Fruit fly (Drosophila melanogaster): Measurements from ENCODE around the gene x16.
A peak's percentile ranks its signal among the peaks of the same experiment; 100 is the strongest.

Gene x16

dm6 chr2L:6922091-6922753 is 2.2 kb upstream of the x16 start (continued):
- TF ChIP-seq Sox102F (GFP tag; optimal IDR thresholded peaks at IDR 0.05) (no peak), CG6689 (GFP tag; IDR thresholded peaks at IDR 0.05) (no peak; the same call in 1 of the 2 replicates), CG7271 (tag; optimal IDR thresholded peaks at IDR 0.05) (peak; percentile 1), CG3838 (GFP tag; optimal IDR thresholded peaks at IDR 0.05) (no peak), knrl (GFP tag; IDR thresholded peaks at IDR 0.05; ENCODE audit: partially characterized antibody) (no peak), CG14965 (GFP tag; optimal IDR thresholded peaks at IDR 0.05; ENCODE audit: borderline replicate concordance) (no peak), pita (GFP tag; optimal IDR thresholded peaks at IDR 0.05) (no peak), eyg (GFP tag; optimal IDR thresholded peaks at IDR 0.05) (no peak), CG7928 (GFP tag; optimal IDR thresholded peaks at IDR 0.05) (no peak), HmgZ (tag; optimal IDR thresholded peaks at IDR 0.05) (peak; percentile 9), CG10147 (GFP tag; optimal IDR thresholded peaks at IDR 0.05) (peak; percentile 57), CG3407 (GFP tag; optimal IDR thresholded peaks at IDR 0.05) (peak; percentile 32), CG3726 (GFP tag; IDR thresholded peaks at IDR 0.05) (no peak), CG17186 (GFP tag; optimal IDR thresholded peaks at IDR 0.05) (no peak), org-1 (GFP tag; optimal IDR thresholded peaks at IDR 0.05) (peak; percentile 48), BEAF-32 (GFP tag; optimal IDR thresholded peaks at IDR 0.05) (no peak), CG13894 (tag; optimal IDR thresholded peaks at IDR 0.05) (no peak), seq (GFP tag; IDR thresholded peaks at IDR 0.05) (peak; percentile 67; the same call in 1 of the 2 replicates), CG14710 (tag; optimal IDR thresholded peaks at IDR 0.05) (peak; percentile 60), CG4820 (GFP tag; optimal IDR thresholded peaks at IDR 0.05) (peak; percentile 72), ems (GFP tag; optimal IDR thresholded peaks at IDR 0.05) (peak; percentile 64), CG4360 (GFP tag; IDR thresholded peaks at IDR 0.05) (peak; percentile 96), CG1602 (GFP tag; optimal IDR thresholded peaks at IDR 0.05) (peak; percentile 60), lbe (GFP tag; optimal IDR thresholded peaks at IDR 0.05) (peak; percentile 26), al (GFP tag; IDR thresholded peaks at IDR 0.05) (no peak; the same call in 1 of the 2 replicates), bsh (GFP tag; optimal IDR thresholded peaks at IDR 0.05) (peak; percentile 65 to 85), Elba2 (GFP tag; optimal IDR thresholded peaks at IDR 0.05) (peak; percentile 37), h (optimal IDR thresholded peaks at IDR 0.05) (no peak), CG4707 (GFP tag; optimal IDR thresholded peaks at IDR 0.05) (no peak), CG14014 (GFP tag; IDR thresholded peaks at IDR 0.05) (peak; percentile 84; the same call in 1 of the 2 replicates), sna (GFP tag; IDR thresholded peaks at IDR 0.05; ENCODE audit: partially characterized antibody) (no peak), Vsx1 (GFP tag; optimal IDR thresholded peaks at IDR 0.05) (no peak), fd102C (GFP tag; optimal IDR thresholded peaks at IDR 0.05) (no peak), Asciz (GFP tag; optimal IDR thresholded peaks at IDR 0.05) (peak; percentile 78), Ssrp (tag; optimal IDR thresholded peaks at IDR 0.05) (peak; percentile 69), CG2712 (tag; optimal IDR thresholded peaks at IDR 0.05) (peak; percentile 78), Usf (GFP tag; optimal IDR thresholded peaks at IDR 0.05) (peak; percentile 8), CG1233 (GFP tag; optimal IDR thresholded peaks at IDR 0.05) (peak; percentile 51), ranshi (GFP tag; IDR thresholded peaks at IDR 0.05) (no peak; the same call in 1 of the 2 replicates), MBD-R2 (GFP tag; IDR thresholded peaks at IDR 0.05) (0 out of 2 replicates have a peak, but pooled peaks have one; percentile 6), CG9437 (GFP tag; optimal IDR thresholded peaks at IDR 0.05) (no peak), Chrac-16 (GFP tag; optimal IDR thresholded peaks at IDR 0.05) (peak; percentile 62), Jarid2 (GFP tag; optimal IDR thresholded peaks at IDR 0.05) (no peak), CG7987 (GFP tag; optimal IDR thresholded peaks at IDR 0.05) (no peak), Dip2 (GFP tag; IDR thresholded peaks at IDR 0.05) (no peak), tio (GFP tag; optimal IDR thresholded peaks at IDR 0.05) (no peak), zen (tag; optimal IDR thresholded peaks at IDR 0.05) (peak; percentile 70), CG8359 (GFP tag; optimal IDR thresholded peaks at IDR 0.05; ENCODE audit: borderline replicate concordance) (no peak), NC2β (GFP tag; optimal IDR thresholded peaks at IDR 0.05) (peak; percentile 61)

Measured in whole organism, embryonic.